Worm (Caenorhabditis elegans) whole organism, young adult: ENCODE results near the gene rga-3.
A peak's percentile ranks its signal among the peaks of the same experiment; 100 is the strongest.

Experiments used
- B0035.1 ChIP-seq: sonication (generic microtip); optimal IDR thresholded peaks from 2 replicates; lab custom pipeline; 2016; ENCODE audit warnings: missing genetic modification characterization, mild to moderate bottlenecking, missing compliant biosample characterization, missing genotype, missing genetic modification reagents
- C06A6.2 ChIP-seq: fragments of 200-800 bp; sonication (Bioruptor generic); conservative IDR thresholded peaks from 2 replicates; pipeline ENCODE4 v1.3.6; 2022; ENCODE audit warnings: missing genetic modification characterization, missing compliant biosample characterization
- C17E4.6 ChIP-seq: fragments of 200-800 bp; sonication (Bioruptor generic); IDR thresholded peaks from 2 replicates; pipeline ENCODE4 v1.3.6; 2022; ENCODE audit warnings: missing genetic modification reagents, missing genetic modification characterization, missing compliant biosample characterization
- F10E7.11 ChIP-seq: sonication (generic microtip); optimal IDR thresholded peaks from 2 replicates; lab custom pipeline; 2017; ENCODE audit warnings: mild to moderate bottlenecking, missing genetic modification characterization, moderate library complexity, missing compliant biosample characterization
- F22D6.2 ChIP-seq: sonication (generic microtip); optimal IDR thresholded peaks from 2 replicates; lab custom pipeline; 2016; ENCODE audit warnings: mild to moderate bottlenecking, missing genetic modification characterization, missing compliant biosample characterization
- F37B4.10 ChIP-seq: fragments of 200-800 bp; sonication (Bioruptor generic); IDR thresholded peaks from 2 replicates; pipeline ENCODE4 v1.3.6; 2022; ENCODE audit warnings: missing genetic modification characterization, missing compliant biosample characterization
- F39B2.1 ChIP-seq: fragments of 200-800 bp; sonication (Bioruptor generic); IDR thresholded peaks from 2 replicates; pipeline ENCODE4 v1.3.6; 2022; ENCODE audit warnings: missing genetic modification reagents, missing genetic modification characterization, missing compliant biosample characterization
- K12H6.12 ChIP-seq: fragments of 200-800 bp; sonication (Bioruptor generic); optimal IDR thresholded peaks from 2 replicates; lab custom pipeline; 2018; ENCODE audit warnings: mild to moderate bottlenecking, missing genetic modification characterization, missing compliant biosample characterization
- T26A5.8 ChIP-seq: sonication (generic microtip); optimal IDR thresholded peaks from 2 replicates; lab custom pipeline; 2016; ENCODE audit warnings: missing genetic modification characterization, missing compliant biosample characterization
- Y56A3A.18 ChIP-seq: fragments of 200-800 bp; sonication (Bioruptor generic); IDR thresholded peaks from 2 replicates; pipeline ENCODE4 v1.3.6; 2022; ENCODE audit warnings: missing genetic modification reagents, missing genetic modification characterization, missing compliant biosample characterization
- Y67H2A.10 ChIP-seq: fragments of 200-800 bp; sonication (Bioruptor generic); conservative IDR thresholded peaks from 2 replicates; pipeline ENCODE4 v1.3.6; 2022; ENCODE audit warnings: missing genetic modification reagents, missing genetic modification characterization, missing compliant biosample characterization
- Y79H2A.3 ChIP-seq: fragments of 200-800 bp; sonication (Bioruptor generic); conservative IDR thresholded peaks from 2 replicates; pipeline ENCODE4 v1.3.6; 2022; ENCODE audit warnings: missing genetic modification reagents, missing genetic modification characterization, missing compliant biosample characterization
- ZK185.1 ChIP-seq: sonication (generic microtip); optimal IDR thresholded peaks from 2 replicates; lab custom pipeline; 2016; ENCODE audit warnings: mild to moderate bottlenecking, missing genetic modification characterization, missing compliant biosample characterization; ENCODE audit not compliant: poor library complexity, severe bottlenecking
- ama-1 ChIP-seq, 3 experiments: fragments of 150-350 bp in 1 of 3; sonication (generic microtip) in 2 of 3; optimal IDR thresholded peaks; 2 replicates each; lab custom pipeline; 2014 to 2018; ENCODE audit warnings: missing biosample characterization in 2 of 3, missing genetic modification characterization in 2 of 3, missing genetic modification reagents in 2 of 3
- ccch-3 ChIP-seq: fragments of 200-800 bp; sonication (Bioruptor generic); optimal IDR thresholded peaks from 2 replicates; lab custom pipeline; 2018; ENCODE audit warnings: mild to moderate bottlenecking, missing genetic modification characterization, missing compliant biosample characterization
- ceh-100 ChIP-seq: fragments of 200-800 bp; sonication (Bioruptor generic); IDR thresholded peaks from 2 replicates; pipeline ENCODE4 v1.3.6; 2022; ENCODE audit warnings: missing genetic modification reagents, missing genetic modification characterization, missing compliant biosample characterization
- ceh-27 ChIP-seq: fragments of 200-800 bp; sonication (Bioruptor generic); optimal IDR thresholded peaks from 2 replicates; lab custom pipeline; 2018; ENCODE audit warnings: mild to moderate bottlenecking, missing genetic modification characterization, moderate library complexity, missing compliant biosample characterization
- ceh-40 ChIP-seq: fragments of 200-800 bp; sonication (Bioruptor generic); IDR thresholded peaks from 2 replicates; pipeline ENCODE4 v1.3.6; 2022; ENCODE audit warnings: missing genetic modification characterization, missing compliant biosample characterization
- ceh-58 ChIP-seq: fragments of 200-800 bp; sonication (Bioruptor generic); IDR thresholded peaks from 2 replicates; pipeline ENCODE4 v1.3.6; 2022; ENCODE audit warnings: missing genetic modification characterization, missing compliant biosample characterization
- ceh-91 ChIP-seq: fragments of 200-800 bp; sonication (Bioruptor generic); IDR thresholded peaks from 2 replicates; pipeline ENCODE4 v1.3.6; 2022; ENCODE audit warnings: missing genetic modification reagents, missing genetic modification characterization, missing compliant biosample characterization
- chd-7 ChIP-seq: sonication (generic microtip); optimal IDR thresholded peaks from 2 replicates; lab custom pipeline; 2016; ENCODE audit warnings: mild to moderate bottlenecking, missing genetic modification characterization, moderate library complexity, missing compliant biosample characterization
- die-1 ChIP-seq: sonication (generic microtip); optimal IDR thresholded peaks from 2 replicates; lab custom pipeline; 2016; ENCODE audit warnings: missing genotype, mild to moderate bottlenecking, missing genetic modification characterization, missing compliant biosample characterization
- efl-1 ChIP-seq: fragments of 150-350 bp; optimal IDR thresholded peaks from 2 replicates; lab custom pipeline; 2014; ENCODE audit warnings: missing biosample characterization, missing genetic modification reagents, missing genetic modification characterization
- egrh-3 ChIP-seq: fragments of 200-800 bp; sonication (Bioruptor generic); IDR thresholded peaks from 2 replicates; pipeline ENCODE4 v1.3.6; 2022; ENCODE audit warnings: missing genetic modification reagents, missing genetic modification characterization, missing compliant biosample characterization
- gei-17 ChIP-seq: fragments of 200-800 bp; sonication (Bioruptor generic); optimal IDR thresholded peaks from 2 replicates; lab custom pipeline; 2018; ENCODE audit warnings: mild to moderate bottlenecking, missing genetic modification characterization, missing compliant biosample characterization
- lin-40 ChIP-seq: sonication (generic microtip); optimal IDR thresholded peaks from 2 replicates; lab custom pipeline; 2016; ENCODE audit warnings: missing genetic modification characterization, mild to moderate bottlenecking, missing compliant biosample characterization, missing genotype, missing genetic modification reagents
- lsl-1 ChIP-seq: fragments of 200-800 bp; sonication (Bioruptor generic); optimal IDR thresholded peaks from 2 replicates; lab custom pipeline; 2018; ENCODE audit warnings: mild to moderate bottlenecking, missing genetic modification characterization, moderate library complexity, missing compliant biosample characterization
- madf-8 ChIP-seq: fragments of 200-800 bp; sonication (Bioruptor generic); conservative IDR thresholded peaks from 2 replicates; pipeline ENCODE4 v1.3.6; 2022; ENCODE audit warnings: missing genetic modification reagents, missing genetic modification characterization, missing compliant biosample characterization
- mcd-1 ChIP-seq: fragments of 200-800 bp; sonication (Bioruptor generic); IDR thresholded peaks from 2 replicates; pipeline ENCODE4 v1.3.6; 2022; ENCODE audit warnings: missing genetic modification reagents, missing genetic modification characterization, missing compliant biosample characterization
- mxl-1 ChIP-seq: sonication (generic microtip); optimal IDR thresholded peaks from 2 replicates; lab custom pipeline; 2016; ENCODE audit warnings: missing genetic modification characterization, missing compliant biosample characterization
- nfya-1 ChIP-seq: sonication (generic microtip); optimal IDR thresholded peaks from 2 replicates; lab custom pipeline; 2017; ENCODE audit warnings: antibody characterized with exemption, missing compliant biosample characterization, missing genetic modification characterization, borderline replicate concordance; ENCODE audit not compliant: insufficient read depth
- nfya-2 ChIP-seq: fragments of 200-800 bp; sonication (Bioruptor generic); IDR thresholded peaks from 2 replicates; pipeline ENCODE4 v1.3.6; 2022; ENCODE audit warnings: missing genetic modification reagents, missing genetic modification characterization, missing compliant biosample characterization
- nfyb-1 ChIP-seq: fragments of 200-800 bp; sonication (Bioruptor generic); IDR thresholded peaks from 2 replicates; pipeline ENCODE4 v1.3.6; 2022; ENCODE audit warnings: missing genetic modification reagents, missing genetic modification characterization, missing compliant biosample characterization
- nhr-120 ChIP-seq: fragments of 200-800 bp; sonication (Bioruptor generic); IDR thresholded peaks from 2 replicates; pipeline ENCODE4 v1.3.6; 2022; ENCODE audit warnings: missing genetic modification characterization, missing compliant biosample characterization
- nhr-179 ChIP-seq: sonication (generic microtip); optimal IDR thresholded peaks from 2 replicates; lab custom pipeline; 2016; ENCODE audit warnings: mild to moderate bottlenecking, missing genetic modification characterization, missing compliant biosample characterization
- nhr-27 ChIP-seq: fragments of 200-800 bp; sonication (Bioruptor generic); optimal IDR thresholded peaks from 2 replicates; lab custom pipeline; 2018; ENCODE audit warnings: mild to moderate bottlenecking, missing genetic modification characterization, moderate library complexity, missing compliant biosample characterization
- pbrm-1 ChIP-seq: fragments of 200-800 bp; sonication (Bioruptor generic); IDR thresholded peaks from 2 replicates; pipeline ENCODE4 v1.3.6; 2022; ENCODE audit warnings: missing genetic modification reagents, missing genetic modification characterization, missing compliant biosample characterization
- pha-4 ChIP-seq: fragments of 150-350 bp; sonication (generic microtip); optimal IDR thresholded peaks from 2 replicates; lab custom pipeline; 2014; ENCODE audit warnings: missing biosample characterization, missing genetic modification reagents, missing genetic modification characterization
- rcor-1 ChIP-seq: fragments of 200-800 bp; sonication (Bioruptor generic); IDR thresholded peaks from 2 replicates; pipeline ENCODE4 v1.3.6; 2022; ENCODE audit warnings: missing genetic modification reagents, missing genetic modification characterization, missing compliant biosample characterization
- rec-8 ChIP-seq, 2 experiments: sonication (generic microtip); optimal IDR thresholded peaks; 2 replicates each; lab custom pipeline; 2016; ENCODE audit warnings: mild to moderate bottlenecking in 2 of 2, missing genetic modification characterization in 2 of 2, missing genetic modification reagents in 2 of 2, missing genotype in 2 of 2, missing biosample characterization in 1 of 2, missing compliant biosample characterization in 1 of 2, moderate library complexity in 1 of 2
- sea-2 ChIP-seq: fragments of 200-800 bp; sonication (Bioruptor generic); IDR thresholded peaks from 2 replicates; pipeline ENCODE4 v1.3.6; 2022; ENCODE audit warnings: missing genetic modification characterization, missing compliant biosample characterization
- tbp1 ChIP-seq: fragments of 200-800 bp; sonication (Bioruptor generic); optimal IDR thresholded peaks from 2 replicates; lab custom pipeline; 2018; ENCODE audit warnings: mild to moderate bottlenecking, missing genetic modification characterization, missing compliant biosample characterization
- unc-130 ChIP-seq: sonication (generic microtip); optimal IDR thresholded peaks from 2 replicates; lab custom pipeline; 2016; ENCODE audit warnings: missing genetic modification reagents, missing genetic modification characterization, missing compliant biosample characterization
- ztf-25 ChIP-seq: fragments of 200-800 bp; sonication (Bioruptor generic); IDR thresholded peaks from 2 replicates; pipeline ENCODE4 v1.3.6; 2022; ENCODE audit warnings: missing genetic modification reagents, missing genetic modification characterization, missing compliant biosample characterization
- ztf-26 ChIP-seq: sonication (generic microtip); optimal IDR thresholded peaks from 2 replicates; lab custom pipeline; 2017; ENCODE audit warnings: missing genetic modification characterization, missing compliant biosample characterization
- ztf-28 ChIP-seq: fragments of 200-800 bp; sonication (Bioruptor generic); IDR thresholded peaks from 2 replicates; pipeline ENCODE4 v1.3.6; 2022; ENCODE audit warnings: missing genetic modification reagents, missing genetic modification characterization, missing compliant biosample characterization
- ztf-3 ChIP-seq: fragments of 200-800 bp; sonication (Bioruptor generic); optimal IDR thresholded peaks from 2 replicates; lab custom pipeline; 2018; ENCODE audit warnings: mild to moderate bottlenecking, missing genetic modification characterization, missing compliant biosample characterization
- ztf-6 ChIP-seq: fragments of 200-800 bp; sonication (Bioruptor generic); IDR thresholded peaks from 2 replicates; pipeline ENCODE4 v1.3.6; 2022; ENCODE audit warnings: missing genetic modification reagents, missing genetic modification characterization, missing compliant biosample characterization

rga-3 gene

DNA sequence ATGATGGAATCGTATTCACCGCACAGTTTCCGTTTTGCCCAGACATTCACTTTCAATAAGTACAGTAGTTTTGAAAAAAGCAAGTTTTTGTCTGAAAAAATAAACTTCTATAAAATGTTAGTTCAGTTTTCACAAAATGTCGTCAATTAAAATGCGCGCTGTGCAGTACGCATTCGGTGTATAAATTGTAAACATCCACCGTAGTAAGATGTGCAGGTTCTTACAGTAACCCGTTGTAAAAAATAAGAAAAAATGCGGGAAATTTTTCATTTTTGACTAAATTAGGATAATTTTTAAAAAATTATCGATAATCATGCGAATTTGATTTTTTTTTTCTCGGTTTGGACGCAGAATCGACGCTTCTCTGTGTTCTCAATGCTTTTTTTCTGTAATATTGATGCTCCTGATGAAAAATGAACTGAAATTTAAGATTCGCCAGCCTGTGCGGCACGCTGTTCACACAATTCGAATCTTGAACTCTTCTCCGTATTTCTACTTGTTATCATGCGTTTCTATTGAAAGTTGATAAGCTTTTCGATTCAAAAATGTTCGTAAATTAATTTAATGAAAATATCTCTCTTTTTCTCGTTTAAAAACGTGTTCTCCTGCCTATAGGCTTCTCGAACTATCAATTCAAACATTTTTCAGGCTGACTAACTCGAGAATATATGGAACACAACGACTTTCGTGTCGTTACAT is at the start of gene rga-3:
rga-3 (plus strand) TSS at position 649 of the 699 bp plus-strand sequence.
- no peak for TF ChIP-seq nfya-1 (tag; lab: Kevin White, UChicago)
- no peak for TF ChIP-seq gei-17 (GFP tag; lab: Kevin White, UChicago)
- TF ChIP-seq C17E4.6 (GFP tag; lab: Robert Waterston, UW) = peak; percentile 79
- no peak for TF ChIP-seq F22D6.2 (tag; lab: Kevin White, UChicago)
- TF ChIP-seq unc-130 (GFP tag; lab: Kevin White, UChicago) = peak; percentile 95
- TF ChIP-seq F37B4.10 (GFP tag; lab: Robert Waterston, UW) = no peak
- TF ChIP-seq ztf-25 (GFP tag; lab: Robert Waterston, UW) = 0 out of 2 replicates have a peak, but pooled peaks have one; percentile 34
- no peak for TF ChIP-seq F10E7.11
- no peak for TF ChIP-seq chd-7 (tag; lab: Kevin White, UChicago)
- no peak for TF ChIP-seq sea-2 (GFP tag; lab: Robert Waterston, UW)
- no peak for TF ChIP-seq lin-40 (tag; lab: Kevin White, UChicago)
- peak; percentile 97 for TF ChIP-seq efl-1 (GFP tag; lab: Kevin White, UChicago)
- peak; percentile 67 for TF ChIP-seq mcd-1 (GFP tag; lab: Robert Waterston, UW)
- no peak for TF ChIP-seq nhr-179 (tag; lab: Kevin White, UChicago)
- TF ChIP-seq rcor-1 = peak; percentile 93
- no peak for TF ChIP-seq ceh-58 (GFP tag; lab: Robert Waterston, UW)
- TF ChIP-seq ztf-26 = no peak
- peak; percentile 97 for TF ChIP-seq madf-8 (GFP tag; lab: Robert Waterston, UW)
- no peak for TF ChIP-seq ama-1 (optimal IDR thresholded peaks at IDR 0.05; lab: Kevin White, UChicago)
- peak in 1 of 2 experiments; percentile 10 for TF ChIP-seq ama-1 (GFP tag; optimal IDR thresholded peaks at IDR 0.05; lab: Kevin White, UChicago)
- TF ChIP-seq T26A5.8 (tag; lab: Kevin White, UChicago) = no peak
- no peak for TF ChIP-seq nhr-120
- no peak for TF ChIP-seq nfya-2 (GFP tag; lab: Robert Waterston, UW)
- no peak for TF ChIP-seq C06A6.2 (GFP tag; lab: Robert Waterston, UW)
- no peak for TF ChIP-seq ccch-3 (GFP tag; lab: Kevin White, UChicago)
- no peak for TF ChIP-seq B0035.1
- no peak for TF ChIP-seq ztf-6 (GFP tag; lab: Robert Waterston, UW)
- 0 out of 2 replicates have a peak, but pooled peaks have one; percentile 23 for TF ChIP-seq Y67H2A.10 (GFP tag; lab: Robert Waterston, UW)
- peak; percentile 90 for TF ChIP-seq ztf-28 (GFP tag; lab: Robert Waterston, UW)
- TF ChIP-seq egrh-3 = 0 out of 2 replicates have a peak, but pooled peaks have one; percentile 7
- TF ChIP-seq ceh-27 = no peak
- TF ChIP-seq F39B2.1 (GFP tag; lab: Robert Waterston, UW) = no peak
- no peak for TF ChIP-seq ztf-3 (GFP tag; lab: Kevin White, UChicago)
- TF ChIP-seq pbrm-1 (GFP tag; lab: Robert Waterston, UW) = peak; percentile 78
- TF ChIP-seq pha-4 (tag; lab: Kevin White, UChicago) = no peak
- no peak for TF ChIP-seq K12H6.12 (tag; lab: Kevin White, UChicago)
- TF ChIP-seq Y56A3A.18 (GFP tag; lab: Robert Waterston, UW) = no peak
- peak; percentile 27 for TF ChIP-seq ZK185.1 (tag; lab: Kevin White, UChicago)
- TF ChIP-seq Y79H2A.3 = no peak
- TF ChIP-seq ceh-100 (GFP tag; lab: Robert Waterston, UW) = peak; percentile 55; the same call in 1 of the 2 replicates
- no peak for TF ChIP-seq mxl-1 (tag; lab: Kevin White, UChicago)
- peak; percentile 72 for TF ChIP-seq tbp1 (GFP tag; lab: Kevin White, UChicago)
- TF ChIP-seq nfyb-1 = no peak
- TF ChIP-seq ceh-40 = no peak
- no peak for TF ChIP-seq nhr-27
- peak; percentile 99 for TF ChIP-seq ceh-91 (GFP tag; lab: Robert Waterston, UW)
- TF ChIP-seq die-1 = no peak
- peak; percentile 100 for TF ChIP-seq lsl-1 (GFP tag; lab: Kevin White, UChicago)
- TF ChIP-seq rec-8 (tag; optimal IDR thresholded peaks at IDR 0.05; lab: Kevin White, UChicago) = no peak
